Worm (Caenorhabditis elegans) whole organism, young adult: Measurements from ENCODE around the gene cnp-2.

Source experiments
- hlh-12 ChIP-seq: sonication (generic microtip); optimal IDR thresholded peaks from 2 replicates; lab custom pipeline; 2016; ENCODE audit warnings: missing genetic modification characterization, missing compliant biosample characterization
- lag-1 ChIP-seq: fragments of 200-800 bp; sonication (Bioruptor generic); IDR thresholded peaks from 2 replicates; pipeline ENCODE4 v1.3.6; 2022; ENCODE audit warnings: missing genetic modification reagents, missing genetic modification characterization, missing compliant biosample characterization
- unc-62 ChIP-seq: fragments of 150-350 bp; optimal IDR thresholded peaks from 2 replicates; lab custom pipeline; 2014; ENCODE audit warnings: missing biosample characterization, missing genetic modification reagents, missing genetic modification characterization
- zim-3 ChIP-seq: sonication (generic microtip); optimal IDR thresholded peaks from 2 replicates; lab custom pipeline; 2017; ENCODE audit warnings: mild to moderate bottlenecking, missing genetic modification characterization, moderate library complexity, missing compliant biosample characterization

- TF ChIP-seq hlh-12 (no peak), zim-3 (tag; lab: Kevin White, UChicago) (no peak), unc-62 (GFP tag; lab: Kevin White, UChicago) (no peak), lag-1 (GFP tag; lab: Robert Waterston, UW) (no peak)
These were observed 29.8 kb downstream of the cnp-2 start for ce11 chrII:12790392-12790791.
